Worm (Caenorhabditis elegans): Measurements from ENCODE around the gene ins-21.

DNA sequence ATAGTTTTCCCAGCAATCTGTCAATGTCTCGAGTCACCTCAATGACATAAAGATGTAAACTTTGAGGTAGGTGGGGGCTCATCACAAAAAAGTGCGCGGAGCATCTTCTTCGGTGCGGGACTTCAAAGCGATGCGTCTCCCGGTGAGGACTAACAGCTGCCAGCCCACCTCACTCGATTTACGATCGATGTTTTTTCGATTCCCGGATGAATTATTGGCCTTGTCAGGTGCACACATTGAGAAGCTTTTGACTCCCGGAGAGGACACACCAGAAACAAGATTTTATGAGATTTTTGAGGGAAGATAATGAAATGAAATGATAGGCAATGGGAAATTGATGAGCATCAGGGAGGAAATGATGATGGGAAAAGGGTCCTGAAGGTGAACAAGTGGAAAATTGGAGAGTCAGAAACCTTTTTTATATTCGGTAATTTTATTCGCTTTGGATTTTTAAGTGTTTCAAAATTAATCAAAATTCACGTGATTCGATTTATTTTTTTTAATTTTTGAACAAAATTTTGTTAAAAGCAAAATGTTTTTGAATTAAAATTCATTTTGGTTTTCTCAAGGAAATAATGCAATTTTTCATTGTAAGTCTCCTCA, 36.6 kb upstream of the ins-21 start, which contains the start of gene C05B5.12:
- TF ChIP-seq ama-1 (optimal IDR thresholded peaks at IDR 0.05) (no peak), hnd-1 (tag; optimal IDR thresholded peaks at IDR 0.05) (no peak), ceh-36 (tag; optimal IDR thresholded peaks at IDR 0.05) (no peak), scrt-1 (GFP tag; IDR thresholded peaks at IDR 0.05) (no peak), ceh-13 (GFP tag; optimal IDR thresholded peaks at IDR 0.05) (no peak), hmbx-1 (tag; optimal IDR thresholded peaks at IDR 0.05) (no peak), sea-1 (GFP tag; conservative IDR thresholded peaks at IDR 0.05) (no peak), pes-1 (GFP tag; IDR thresholded peaks at IDR 0.05) (no peak), hmg-4 (GFP tag; optimal IDR thresholded peaks at IDR 0.05) (no peak), F13C5.2 (tag; optimal IDR thresholded peaks at IDR 0.05) (no peak), ets-7 (tag; optimal IDR thresholded peaks at IDR 0.05) (no peak), flt-1 (GFP tag; IDR thresholded peaks at IDR 0.05) (no peak)
